Worm (Caenorhabditis elegans) whole organism, late embryonic: ENCODE data around the gene C31E10.5.

ENCODE experiments used
- F13H6.1 ChIP-seq: sonication (generic microtip); optimal IDR thresholded peaks from 2 replicates; lab custom pipeline; 2016; ENCODE audit warnings: missing genetic modification characterization, missing compliant biosample characterization
- ama-1 ChIP-seq: fragments of 150-350 bp; optimal IDR thresholded peaks from 2 replicates; lab custom pipeline; 2014
- fax-1 ChIP-seq: sonication (generic microtip); optimal IDR thresholded peaks from 2 replicates; lab custom pipeline; 2016; ENCODE audit warnings: missing genotype, missing genetic modification characterization, missing compliant biosample characterization
- madf-2 ChIP-seq: sonication (generic microtip); optimal IDR thresholded peaks from 2 replicates; lab custom pipeline; 2017; ENCODE audit warnings: missing genetic modification characterization, missing compliant biosample characterization
- npax-4 ChIP-seq: sonication (generic microtip); optimal IDR thresholded peaks from 2 replicates; lab custom pipeline; 2016; ENCODE audit warnings: missing genetic modification characterization, missing compliant biosample characterization
- rnt-1 ChIP-seq: sonication (generic microtip); optimal IDR thresholded peaks from 2 replicates; lab custom pipeline; 2016; ENCODE audit warnings: missing genetic modification characterization, missing compliant biosample characterization
- unc-55 ChIP-seq: sonication (generic microtip); optimal IDR thresholded peaks from 2 replicates; lab custom pipeline; 2017; ENCODE audit warnings: missing biosample characterization, missing genetic modification reagents, missing genetic modification characterization

ce11 chrX:13990680-13991079, 5.0 kb downstream of the C31E10.5 start, which contains the start of gene C31E10.11:
- TF ChIP-seq unc-55 (GFP tag; lab: Kevin White, UChicago) (no peak), ama-1 (lab: Kevin White, UChicago) (no peak), madf-2 (tag; lab: Kevin White, UChicago) (no peak), fax-1 (tag; lab: Kevin White, UChicago) (no peak), F13H6.1 (no peak), rnt-1 (tag; lab: Kevin White, UChicago) (no peak), npax-4 (no peak)
